Worm (Caenorhabditis elegans) whole organism, late embryonic: ENCODE data around the gene ttc-7.

Experiments used
- K09A11.1 ChIP-seq: sonication (generic microtip); optimal IDR thresholded peaks from 2 replicates; lab custom pipeline; 2017; ENCODE audit warnings: antibody characterized with exemption, mild to moderate bottlenecking, missing genetic modification characterization, missing compliant biosample characterization; ENCODE audit not compliant: insufficient read depth
- ama-1 ChIP-seq: fragments of 150-350 bp; optimal IDR thresholded peaks from 2 replicates; lab custom pipeline; 2014
- ceh-14 ChIP-seq: sonication (generic microtip); optimal IDR thresholded peaks from 2 replicates; lab custom pipeline; 2016; ENCODE audit warnings: missing genotype, missing genetic modification characterization, missing compliant biosample characterization
- ceh-18 ChIP-seq: sonication (generic microtip); optimal IDR thresholded peaks from 2 replicates; lab custom pipeline; 2016; ENCODE audit warnings: missing genetic modification characterization, missing compliant biosample characterization
- ceh-19 ChIP-seq: fragments of 200-800 bp; sonication (Bioruptor generic); optimal IDR thresholded peaks from 2 replicates; lab custom pipeline; 2018; ENCODE audit warnings: mild to moderate bottlenecking, missing genetic modification characterization, missing compliant biosample characterization
- ceh-30 ChIP-seq: fragments of 150-350 bp; optimal IDR thresholded peaks from 2 replicates; lab custom pipeline; 2014; ENCODE audit warnings: missing biosample characterization, missing genetic modification characterization
- ceh-31 ChIP-seq: sonication (generic microtip); optimal IDR thresholded peaks from 2 replicates; lab custom pipeline; 2016; ENCODE audit warnings: missing genetic modification characterization, missing compliant biosample characterization
- ceh-6 ChIP-seq: fragments of 200-800 bp; sonication (Bioruptor generic); optimal IDR thresholded peaks from 2 replicates; lab custom pipeline; 2018; ENCODE audit warnings: mild to moderate bottlenecking, missing genetic modification characterization, missing compliant biosample characterization
- hlh-13 ChIP-seq: fragments of 200-800 bp; sonication (Bioruptor generic); optimal IDR thresholded peaks from 2 replicates; lab custom pipeline; 2018; ENCODE audit warnings: mild to moderate bottlenecking, missing genetic modification characterization, missing compliant biosample characterization
- pat-9 ChIP-seq: fragments of 200-800 bp; sonication (Bioruptor generic); optimal IDR thresholded peaks from 2 replicates; lab custom pipeline; 2018; ENCODE audit warnings: mild to moderate bottlenecking, missing genetic modification characterization, moderate library complexity, missing compliant biosample characterization
- pqm-1 ChIP-seq: sonication (generic microtip); optimal IDR thresholded peaks from 2 replicates; lab custom pipeline; 2016; ENCODE audit warnings: missing genetic modification characterization, missing compliant biosample characterization
- tbx-2 ChIP-seq: sonication (generic microtip); optimal IDR thresholded peaks from 2 replicates; lab custom pipeline; 2016; ENCODE audit warnings: missing genetic modification characterization, missing compliant biosample characterization

- TF ChIP-seq ceh-31 (tag; lab: Kevin White, UChicago) (peak; percentile 98), ceh-19 (GFP tag; lab: Kevin White, UChicago) (peak; percentile 56), ceh-6 (GFP tag; lab: Kevin White, UChicago) (peak; percentile 13), ceh-18 (tag; lab: Kevin White, UChicago) (peak; percentile 95), pat-9 (tag; lab: Kevin White, UChicago) (peak; percentile 46), pqm-1 (tag; lab: Kevin White, UChicago) (peak; percentile 91), K09A11.1 (tag; lab: Kevin White, UChicago) (peak; percentile 14), tbx-2 (peak; percentile 98), ceh-14 (tag; lab: Kevin White, UChicago) (peak; percentile 90), ceh-30 (tag; lab: Kevin White, UChicago) (peak; percentile 31), hlh-13 (GFP tag; lab: Kevin White, UChicago) (no peak), ama-1 (lab: Kevin White, UChicago) (no peak)
Observed at ce11 chrIII:1921136-1921680, 61.0 kb downstream of the ttc-7 start.
